Fruit fly (Drosophila melanogaster) whole organism, embryonic: Measurements from ENCODE around the gene Sf3b3.

ENCODE experiments used
- ATbp ChIP-seq: fragments of 200-800 bp; sonication (Bioruptor generic); optimal IDR thresholded peaks from 2 replicates; lab custom pipeline; 2017; ENCODE audit warnings: missing biosample characterization, mild to moderate bottlenecking, missing genetic modification characterization, missing genetic modification reagents
- Aef1 ChIP-seq: fragments of 200-800 bp; sonication (Bioruptor generic); IDR thresholded peaks from 3 replicates; pipeline ENCODE4 v1.3.6; 2022; ENCODE audit warnings: missing biosample characterization, missing genetic modification characterization
- Atf-2 ChIP-seq: fragments of 200-800 bp; sonication (Bioruptor generic); optimal IDR thresholded peaks from 2 replicates; lab custom pipeline; 2016; ENCODE audit warnings: missing biosample characterization, missing genetic modification characterization
- BEAF-32 ChIP-seq: fragments of 200-800 bp; sonication (Bioruptor generic); optimal IDR thresholded peaks from 3 replicates; lab custom pipeline; 2017; ENCODE audit warnings: missing biosample characterization, missing genetic modification characterization, mild to moderate bottlenecking, moderate library complexity, missing genetic modification reagents
- CG10147 ChIP-seq: fragments of 200-800 bp; sonication (Bioruptor generic); optimal IDR thresholded peaks from 2 replicates; lab custom pipeline; 2019; ENCODE audit warnings: missing biosample characterization, mild to moderate bottlenecking, missing genetic modification characterization, moderate library complexity
- CG10543 ChIP-seq: fragments of 200-800 bp; sonication (Bioruptor generic); optimal IDR thresholded peaks from 3 replicates; lab custom pipeline; 2017; ENCODE audit warnings: missing biosample characterization, mild to moderate bottlenecking, missing genetic modification characterization, moderate library complexity
- CG12942 ChIP-seq: fragments of 200-800 bp; sonication (Bioruptor generic); optimal IDR thresholded peaks from 3 replicates; lab custom pipeline; 2016; ENCODE audit warnings: missing biosample characterization, missing genetic modification characterization
- CG13123 ChIP-seq: fragments of 200-800 bp; sonication (Bioruptor generic); optimal IDR thresholded peaks from 2 replicates; lab custom pipeline; 2016; ENCODE audit warnings: missing biosample characterization, missing genetic modification characterization
- CG1647 ChIP-seq: fragments of 200-800 bp; sonication (Bioruptor generic); optimal IDR thresholded peaks from 3 replicates; lab custom pipeline; 2016; ENCODE audit warnings: missing biosample characterization, missing genetic modification characterization
- CG17568 ChIP-seq: fragments of 200-800 bp; sonication (Bioruptor generic); optimal IDR thresholded peaks from 2 replicates; lab custom pipeline; 2018; ENCODE audit warnings: missing biosample characterization, mild to moderate bottlenecking, missing genetic modification characterization, moderate library complexity
- CG2116 ChIP-seq: fragments of 200-800 bp; sonication (Bioruptor generic); optimal IDR thresholded peaks from 3 replicates; lab custom pipeline; 2018; ENCODE audit warnings: missing biosample characterization, mild to moderate bottlenecking, missing genetic modification characterization
- CG2120 ChIP-seq: fragments of 200-800 bp; sonication (Bioruptor generic); optimal IDR thresholded peaks from 3 replicates; lab custom pipeline; 2016; ENCODE audit warnings: missing biosample characterization, missing genetic modification characterization
- CG33557 ChIP-seq: fragments of 200-800 bp; sonication (Bioruptor generic); optimal IDR thresholded peaks from 2 replicates; lab custom pipeline; 2019; ENCODE audit warnings: missing biosample characterization, mild to moderate bottlenecking, missing genetic modification characterization, moderate library complexity
- CG5953 ChIP-seq: fragments of 200-800 bp; sonication (Bioruptor generic); IDR thresholded peaks from 2 replicates; pipeline ENCODE4 v1.3.6; 2022; ENCODE audit warnings: missing biosample characterization, missing genetic modification characterization
- CG6175 ChIP-seq: fragments of 200-800 bp; sonication (Bioruptor generic); IDR thresholded peaks from 3 replicates; pipeline ENCODE4 v1.3.6; 2022; ENCODE audit warnings: missing biosample characterization, missing genetic modification characterization
- CG6654 ChIP-seq: fragments of 200-800 bp; sonication (Bioruptor generic); optimal IDR thresholded peaks from 2 replicates; lab custom pipeline; 2017; ENCODE audit warnings: missing biosample characterization, mild to moderate bottlenecking, missing genetic modification characterization
- CG8944 ChIP-seq: fragments of 200-800 bp; sonication (Bioruptor generic); optimal IDR thresholded peaks from 3 replicates; lab custom pipeline; 2016; ENCODE audit warnings: missing biosample characterization, missing genetic modification characterization
- CG9876 ChIP-seq: fragments of 200-800 bp; sonication (Bioruptor generic); optimal IDR thresholded peaks from 2 replicates; lab custom pipeline; 2016; ENCODE audit warnings: missing biosample characterization, missing genetic modification characterization
- Dbx ChIP-seq: fragments of 200-800 bp; sonication (Bioruptor generic); IDR thresholded peaks from 3 replicates; pipeline ENCODE4 v1.3.6; 2022; ENCODE audit warnings: missing biosample characterization, missing genetic modification characterization
- Dip3 ChIP-seq: fragments of 200-800 bp; sonication (Bioruptor generic); optimal IDR thresholded peaks from 3 replicates; lab custom pipeline; 2016; ENCODE audit warnings: missing biosample characterization, missing genetic modification characterization
- E2f1 ChIP-seq: fragments of 200-800 bp; sonication (Bioruptor generic); IDR thresholded peaks from 2 replicates; pipeline ENCODE4 v1.3.6; 2022; ENCODE audit warnings: missing biosample characterization, missing genetic modification characterization
- E2f2 ChIP-seq: fragments of 200-800 bp; sonication (Bioruptor generic); IDR thresholded peaks from 2 replicates; pipeline ENCODE4 v1.3.6; 2022; ENCODE audit warnings: missing biosample characterization, missing genetic modification characterization
- Eip74EF ChIP-seq, 2 experiments: fragments of 200-800 bp in 1 of 2; fragments of >200 bp in 1 of 2; sonication (Bioruptor generic) in 1 of 2; optimal IDR thresholded peaks; 2 replicates each; lab custom pipeline; 2017 to 2019; ENCODE audit warnings: missing biosample characterization in 2 of 2, missing genetic modification characterization in 2 of 2, mild to moderate bottlenecking in 1 of 2, moderate library complexity in 1 of 2
- HLH4C ChIP-seq: fragments of 200-800 bp; sonication (Bioruptor generic); IDR thresholded peaks from 3 replicates; pipeline ENCODE4 v1.3.6; 2022; ENCODE audit warnings: missing biosample characterization, missing genetic modification characterization; ENCODE audit not compliant: partially characterized antibody
- Hmx ChIP-seq: fragments of 200-800 bp; sonication (Bioruptor generic); optimal IDR thresholded peaks from 2 replicates; lab custom pipeline; 2016; ENCODE audit warnings: missing biosample characterization, missing genetic modification characterization
- Hr51 ChIP-seq, 2 experiments: fragments of 200-800 bp; sonication (Bioruptor generic); optimal IDR thresholded peaks; 2 replicates in 1 of 2; 3 replicates in 1 of 2; lab custom pipeline; 2016 to 2018; ENCODE audit warnings: missing biosample characterization in 2 of 2, missing genetic modification characterization in 2 of 2, mild to moderate bottlenecking in 1 of 2, moderate library complexity in 1 of 2
- Pdp1 ChIP-seq, 2 experiments: fragments of 200-800 bp; sonication (Bioruptor generic); optimal IDR thresholded peaks; 3 replicates each; lab custom pipeline; 2016; ENCODE audit warnings: missing biosample characterization in 2 of 2, missing genetic modification characterization in 2 of 2, mild to moderate bottlenecking in 1 of 2, moderate library complexity in 1 of 2
- Six4 ChIP-seq: fragments of 200-800 bp; sonication (Bioruptor generic); optimal IDR thresholded peaks from 2 replicates; lab custom pipeline; 2016; ENCODE audit warnings: missing biosample characterization, missing genetic modification characterization
- Sox102F ChIP-seq: fragments of 200-800 bp; sonication (Bioruptor generic); optimal IDR thresholded peaks from 2 replicates; lab custom pipeline; 2018; ENCODE audit warnings: missing biosample characterization, mild to moderate bottlenecking, missing genetic modification characterization, moderate library complexity
- ab ChIP-seq: fragments of 200-800 bp; sonication (Bioruptor generic); optimal IDR thresholded peaks from 2 replicates; lab custom pipeline; 2016; ENCODE audit warnings: missing biosample characterization, missing genetic modification characterization
- bcd ChIP-seq: fragments of 200-800 bp; sonication (Bioruptor generic); optimal IDR thresholded peaks from 2 replicates; lab custom pipeline; 2017; ENCODE audit warnings: missing biosample characterization, mild to moderate bottlenecking, missing genetic modification characterization
- chif ChIP-seq, 2 experiments: fragments of 200-800 bp; sonication (Bioruptor generic); optimal IDR thresholded peaks; 3 replicates each; lab custom pipeline; 2016; ENCODE audit warnings: missing biosample characterization in 2 of 2, missing genetic modification characterization in 2 of 2
- crp ChIP-seq, 2 experiments: fragments of 200-800 bp; sonication (Bioruptor generic); optimal IDR thresholded peaks; 2 replicates in 1 of 2; 3 replicates in 1 of 2; lab custom pipeline; 2017; ENCODE audit warnings: missing biosample characterization in 2 of 2, missing genetic modification characterization in 2 of 2, mild to moderate bottlenecking in 1 of 2, moderate library complexity in 1 of 2
- dati ChIP-seq: fragments of 200-800 bp; sonication (Bioruptor generic); IDR thresholded peaks from 2 replicates; pipeline ENCODE4 v1.3.6; 2022; ENCODE audit warnings: missing biosample characterization, missing genetic modification characterization
- ham ChIP-seq: fragments of 200-800 bp; sonication (Bioruptor generic); IDR thresholded peaks from 2 replicates; pipeline ENCODE4 v1.3.6; 2022; ENCODE audit warnings: missing biosample characterization, missing genetic modification characterization
- ind ChIP-seq: fragments of 200-800 bp; sonication (Bioruptor generic); optimal IDR thresholded peaks from 3 replicates; lab custom pipeline; 2016; ENCODE audit warnings: missing biosample characterization, missing genetic modification characterization
- lilli ChIP-seq: fragments of 200-800 bp; sonication (Bioruptor generic); optimal IDR thresholded peaks from 3 replicates; lab custom pipeline; 2016; ENCODE audit warnings: missing biosample characterization, missing genetic modification characterization
- luna ChIP-seq: fragments of 200-800 bp; sonication (Bioruptor generic); optimal IDR thresholded peaks from 2 replicates; lab custom pipeline; 2016; ENCODE audit warnings: missing biosample characterization, missing genetic modification characterization
- nerfin-1 ChIP-seq: fragments of 200-800 bp; sonication (Bioruptor generic); optimal IDR thresholded peaks from 3 replicates; lab custom pipeline; 2019; ENCODE audit warnings: missing biosample characterization, mild to moderate bottlenecking, missing genetic modification characterization, moderate library complexity
- nerfin-2 ChIP-seq: fragments of 200-800 bp; sonication (Bioruptor generic); IDR thresholded peaks from 2 replicates; pipeline ENCODE4 v1.3.6; 2022; ENCODE audit warnings: missing biosample characterization, missing genetic modification characterization; ENCODE audit not compliant: partially characterized antibody
- p53 ChIP-seq: fragments of 200-800 bp; sonication (Bioruptor generic); optimal IDR thresholded peaks from 2 replicates; lab custom pipeline; 2016; ENCODE audit warnings: missing biosample characterization, missing genetic modification characterization
- repo ChIP-seq: fragments of 200-800 bp; sonication (Bioruptor generic); optimal IDR thresholded peaks from 2 replicates; lab custom pipeline; 2016; ENCODE audit warnings: missing biosample characterization, missing genetic modification characterization
- scrt ChIP-seq: fragments of 200-800 bp; sonication (Bioruptor generic); optimal IDR thresholded peaks from 2 replicates; lab custom pipeline; 2018; ENCODE audit warnings: missing biosample characterization, mild to moderate bottlenecking, missing genetic modification characterization, moderate library complexity
- tio ChIP-seq: fragments of 200-800 bp; sonication (Bioruptor generic); optimal IDR thresholded peaks from 2 replicates; lab custom pipeline; 2017; ENCODE audit warnings: missing biosample characterization, missing genetic modification characterization, inconsistent platforms
- tup ChIP-seq: fragments of 200-800 bp; sonication (Bioruptor generic); optimal IDR thresholded peaks from 2 replicates; lab custom pipeline; 2016; ENCODE audit warnings: missing biosample characterization, mild to moderate bottlenecking, missing genetic modification characterization, moderate library complexity
- tx ChIP-seq: fragments of 200-800 bp; sonication (Bioruptor generic); optimal IDR thresholded peaks from 2 replicates; lab custom pipeline; 2016; ENCODE audit warnings: missing biosample characterization, missing genetic modification characterization
- wdn ChIP-seq: fragments of 200-800 bp; sonication (Bioruptor generic); IDR thresholded peaks from 2 replicates; pipeline ENCODE4 v1.3.6; 2022; ENCODE audit warnings: missing biosample characterization, missing genetic modification characterization
- z ChIP-seq: fragments of 200-800 bp; sonication (Bioruptor generic); IDR thresholded peaks from 3 replicates; pipeline ENCODE4 v1.3.6; 2022; ENCODE audit warnings: missing biosample characterization, missing genetic modification characterization
- zfh2 ChIP-seq: fragments of 200-800 bp; sonication (Bioruptor generic); optimal IDR thresholded peaks from 2 replicates; lab custom pipeline; 2016; ENCODE audit warnings: missing biosample characterization, missing genetic modification characterization

The Sf3b3 gene

dm6 chr3L:837552-838187 lies 4.5 kb upstream of the Sf3b3 start, which contains the start of the genes CG13901 and CG13887:
Gene CG13901, minus strand, starts transcription at chr3L:837821.
Gene CG13887, plus strand, starts transcription at chr3L:837861.
- TF ChIP-seq CG33557 (GFP tag; lab: Kevin White, UChicago) = peak; percentile 84
- TF ChIP-seq Six4 (GFP tag; lab: Kevin White, UChicago) = peak; percentile 82
- TF ChIP-seq E2f2 (GFP tag; lab: Robert Waterston, UW) = peak; percentile 81
- peak; percentile 86 for TF ChIP-seq Aef1 (GFP tag; lab: Robert Waterston, UW)
- TF ChIP-seq Sox102F (GFP tag; lab: Kevin White, UChicago) = no peak
- TF ChIP-seq CG9876 = peak; percentile 85
- TF ChIP-seq Eip74EF (GFP tag; optimal IDR thresholded peaks at IDR 0.05; lab: Kevin White, UChicago) = peak in 1 of 2 experiments; percentile 42
- peak; percentile 82 for TF ChIP-seq tup (GFP tag; lab: Kevin White, UChicago)
- peak; percentile 91 to 93 for TF ChIP-seq Hr51 (GFP tag; optimal IDR thresholded peaks at IDR 0.05; lab: Kevin White, UChicago)
- TF ChIP-seq CG13123 = peak; percentile 86
- TF ChIP-seq CG10543 (GFP tag; lab: Kevin White, UChicago) = peak; percentile 94
- TF ChIP-seq dati (GFP tag; lab: Robert Waterston, UW) = 0 out of 2 replicates have a peak, but pooled peaks have one; percentile 52
- TF ChIP-seq Atf-2 (GFP tag; lab: Kevin White, UChicago) = peak; percentile 90
- peak; percentile 97 for TF ChIP-seq zfh2 (GFP tag; lab: Kevin White, UChicago)
- peak; percentile 95 for TF ChIP-seq tx
- peak; percentile 79 for TF ChIP-seq CG5953 (GFP tag; lab: Robert Waterston, UW)
- peak; percentile 88 for TF ChIP-seq CG1647
- TF ChIP-seq ham (GFP tag; lab: Robert Waterston, UW) = peak; percentile 76
- peak; percentile 90 for TF ChIP-seq CG12942 (GFP tag; lab: Kevin White, UChicago)
- peak in 1 of 2 experiments; percentile 70 for TF ChIP-seq crp (GFP tag; optimal IDR thresholded peaks at IDR 0.05; lab: Kevin White, UChicago)
- peak; percentile 92 for TF ChIP-seq Dip3
- peak; percentile 86 to 92 for TF ChIP-seq chif (GFP tag; optimal IDR thresholded peaks at IDR 0.05; lab: Kevin White, UChicago)
- peak; percentile 55 for TF ChIP-seq ab
- peak; percentile 59 for TF ChIP-seq BEAF-32 (GFP tag; lab: Kevin White, UChicago)
- TF ChIP-seq CG2116 (GFP tag; lab: Kevin White, UChicago) = peak; percentile 87
- peak; percentile 66; the same call in 2 of the 3 replicates for TF ChIP-seq CG6175 (GFP tag; lab: Robert Waterston, UW)
- TF ChIP-seq wdn = peak; percentile 79
- TF ChIP-seq z (GFP tag; lab: Robert Waterston, UW) = no peak
- TF ChIP-seq CG8944 (GFP tag; lab: Kevin White, UChicago) = peak; percentile 95
- TF ChIP-seq ind = peak; percentile 94
- no peak for TF ChIP-seq tio (GFP tag; lab: Kevin White, UChicago)
- peak; percentile 84 to 95 for TF ChIP-seq Pdp1 (GFP tag; optimal IDR thresholded peaks at IDR 0.05; lab: Kevin White, UChicago)
- no peak for TF ChIP-seq nerfin-2
- peak; percentile 81 for TF ChIP-seq repo
- TF ChIP-seq E2f1 = peak; percentile 87
- peak; percentile 90 for TF ChIP-seq CG10147 (GFP tag; lab: Kevin White, UChicago)
- peak; percentile 88 for TF ChIP-seq Dbx (GFP tag; lab: Robert Waterston, UW)
- no peak for TF ChIP-seq scrt (GFP tag; lab: Kevin White, UChicago)
- peak; percentile 45 for TF ChIP-seq CG6654 (GFP tag; lab: Kevin White, UChicago)
- TF ChIP-seq HLH4C (GFP tag; lab: Robert Waterston, UW) = 0 out of 3 replicates have a peak, but pooled peaks have one; percentile 30
- peak; percentile 97 for TF ChIP-seq lilli (GFP tag; lab: Kevin White, UChicago)
- TF ChIP-seq CG2120 (GFP tag; lab: Kevin White, UChicago) = peak; percentile 97
- TF ChIP-seq bcd (GFP tag; lab: Kevin White, UChicago) = peak; percentile 90
- peak; percentile 78 for TF ChIP-seq ATbp (GFP tag; lab: Kevin White, UChicago)
- TF ChIP-seq p53 (GFP tag; lab: Kevin White, UChicago) = peak; percentile 77
- TF ChIP-seq nerfin-1 = peak; percentile 88
- no peak for TF ChIP-seq CG17568 (GFP tag; lab: Kevin White, UChicago)
- TF ChIP-seq Hmx (GFP tag; lab: Kevin White, UChicago) = peak; percentile 80
- TF ChIP-seq luna (GFP tag; lab: Kevin White, UChicago) = peak; percentile 83
